Worm (Caenorhabditis elegans): ENCODE data around the gene str-208.

The str-208 gene

ce11 chrV:4918664-4919257 lies 37.9 kb upstream of the str-208 start, which contains the start of gene C02E7.6:
C02E7.6 (plus strand) TSS chrV:4919207.
- peak; percentile 90 for TF ChIP-seq elt-1 (tag; optimal IDR thresholded peaks at IDR 0.05; ENCODE audit: borderline replicate concordance, insufficient read depth)
- TF ChIP-seq sem-2 (GFP tag; optimal IDR thresholded peaks at IDR 0.05): no peak
- no peak for TF ChIP-seq lin-13 (tag; optimal IDR thresholded peaks at IDR 0.05)
- peak; percentile 16 for TF ChIP-seq unc-62 (GFP tag; optimal IDR thresholded peaks at IDR 0.05)
- TF ChIP-seq blmp-1 (tag; optimal IDR thresholded peaks at IDR 0.05): peak; percentile 67
- TF ChIP-seq unc-39 (tag; optimal IDR thresholded peaks at IDR 0.05): no peak
- no peak for TF ChIP-seq unc-120 (tag; optimal IDR thresholded peaks at IDR 0.05; ENCODE audit: poor library complexity, severe bottlenecking)
- no peak for TF ChIP-seq zip-8 (tag; optimal IDR thresholded peaks at IDR 0.05)
- no peak for TF ChIP-seq mls-2 (tag; optimal IDR thresholded peaks at IDR 0.05)
- TF ChIP-seq nhr-237 (tag; optimal IDR thresholded peaks at IDR 0.05): peak; percentile 14
- no peak for TF ChIP-seq ham-2 (GFP tag; optimal IDR thresholded peaks at IDR 0.05)
- TF ChIP-seq tbx-8 (GFP tag; optimal IDR thresholded peaks at IDR 0.05): no peak
- TF ChIP-seq hlh-1 (tag; optimal IDR thresholded peaks at IDR 0.05): no peak
- TF ChIP-seq lsy-2 (tag; optimal IDR thresholded peaks at IDR 0.05): no peak

- TF ChIP-seq bed-3 (GFP tag; optimal IDR thresholded peaks at IDR 0.05): no peak
- no peak for TF ChIP-seq ceh-83 (GFP tag; optimal IDR thresholded peaks at IDR 0.05)
- TF ChIP-seq hlh-1 (tag; optimal IDR thresholded peaks at IDR 0.05): no peak
- TF ChIP-seq ces-1 (GFP tag; optimal IDR thresholded peaks at IDR 0.05): no peak
- no peak for TF ChIP-seq zip-8 (tag; optimal IDR thresholded peaks at IDR 0.05)
- TF ChIP-seq M03D4.4 (tag; optimal IDR thresholded peaks at IDR 0.05): no peak
- no peak for TF ChIP-seq nhr-237 (tag; optimal IDR thresholded peaks at IDR 0.05)
- TF ChIP-seq elt-3 (tag; optimal IDR thresholded peaks at IDR 0.05): no peak
- TF ChIP-seq lsy-2 (tag; optimal IDR thresholded peaks at IDR 0.05): no peak
- TF ChIP-seq mab-5 (tag; optimal IDR thresholded peaks at IDR 0.05): no peak
- TF ChIP-seq lin-32 (GFP tag; optimal IDR thresholded peaks at IDR 0.05): no peak
- no peak for TF ChIP-seq lin-13 (tag; optimal IDR thresholded peaks at IDR 0.05)
- TF ChIP-seq nhr-76 (tag; optimal IDR thresholded peaks at IDR 0.05): no peak
- no peak for TF ChIP-seq ceh-39 (tag; optimal IDR thresholded peaks at IDR 0.05)
- no peak for TF ChIP-seq mep-1 (tag; optimal IDR thresholded peaks at IDR 0.05)
- TF ChIP-seq pha-4 (tag; optimal IDR thresholded peaks at IDR 0.05): no peak
- TF ChIP-seq mls-2 (tag; optimal IDR thresholded peaks at IDR 0.05): no peak
Observed at ce11 chrV:4920690-4921152, 35.9 kb upstream of the str-208 start, which contains the start of the genes C02E7.8 and srh-23. C02E7.8 (minus strand) TSS chrV:4920790. srh-23 (plus strand) TSS chrV:4921102.

DNA sequence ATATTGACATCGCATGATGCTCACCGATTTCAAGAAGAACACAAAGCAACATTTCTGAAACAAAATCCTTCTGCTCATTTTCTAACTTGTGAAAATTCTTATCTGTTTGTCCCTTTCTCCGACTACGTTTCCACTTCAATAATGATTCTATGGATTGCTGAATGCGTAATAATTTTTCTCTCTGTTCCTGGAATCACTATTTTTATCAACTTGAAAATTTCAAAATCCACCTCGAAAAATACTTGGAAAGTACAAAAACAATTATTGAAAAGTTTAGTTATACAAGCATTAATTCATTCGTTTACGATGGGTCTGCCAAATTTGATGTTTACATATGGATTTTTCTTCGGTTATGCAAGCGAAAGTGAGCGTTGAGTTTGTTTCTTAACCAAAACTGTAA lies 34.6 kb upstream of the str-208 start, which contains the start of gene srh-22:
Gene srh-22 (plus strand): TSS at position 301 of the 400 bp plus-strand sequence.
- TF ChIP-seq ham-2 (GFP tag; optimal IDR thresholded peaks at IDR 0.05) (no peak), sem-2 (GFP tag; optimal IDR thresholded peaks at IDR 0.05) (no peak), bed-3 (GFP tag; optimal IDR thresholded peaks at IDR 0.05) (no peak), hlh-1 (tag; optimal IDR thresholded peaks at IDR 0.05) (no peak), sptf-1 (tag; optimal IDR thresholded peaks at IDR 0.05) (no peak), zip-8 (tag; optimal IDR thresholded peaks at IDR 0.05) (no peak), pha-4 (tag; optimal IDR thresholded peaks at IDR 0.05) (no peak), lin-13 (tag; optimal IDR thresholded peaks at IDR 0.05) (no peak), snpc-4 (tag; optimal IDR thresholded peaks at IDR 0.05) (no peak), ceh-83 (GFP tag; optimal IDR thresholded peaks at IDR 0.05) (no peak), ces-1 (GFP tag; optimal IDR thresholded peaks at IDR 0.05) (no peak), unc-39 (tag; optimal IDR thresholded peaks at IDR 0.05) (no peak), elt-1 (tag; optimal IDR thresholded peaks at IDR 0.05; ENCODE audit: borderline replicate concordance, insufficient read depth) (no peak), lin-32 (GFP tag; optimal IDR thresholded peaks at IDR 0.05) (no peak), ztf-11 (tag; optimal IDR thresholded peaks at IDR 0.05) (no peak)

- TF ChIP-seq nhr-28 (tag; optimal IDR thresholded peaks at IDR 0.05): no peak
- no peak for TF ChIP-seq elt-1 (tag; optimal IDR thresholded peaks at IDR 0.05; ENCODE audit: borderline replicate concordance, insufficient read depth)
- no peak for TF ChIP-seq ceh-43 (GFP tag; optimal IDR thresholded peaks at IDR 0.05)
- no peak for TF ChIP-seq ceh-39 (tag; optimal IDR thresholded peaks at IDR 0.05)
Observed at ce11 chrV:4924618-4925017, 32.0 kb upstream of the str-208 start, which contains the start of gene srh-20. srh-20 (plus strand) TSS chrV:4924918.

DNA sequence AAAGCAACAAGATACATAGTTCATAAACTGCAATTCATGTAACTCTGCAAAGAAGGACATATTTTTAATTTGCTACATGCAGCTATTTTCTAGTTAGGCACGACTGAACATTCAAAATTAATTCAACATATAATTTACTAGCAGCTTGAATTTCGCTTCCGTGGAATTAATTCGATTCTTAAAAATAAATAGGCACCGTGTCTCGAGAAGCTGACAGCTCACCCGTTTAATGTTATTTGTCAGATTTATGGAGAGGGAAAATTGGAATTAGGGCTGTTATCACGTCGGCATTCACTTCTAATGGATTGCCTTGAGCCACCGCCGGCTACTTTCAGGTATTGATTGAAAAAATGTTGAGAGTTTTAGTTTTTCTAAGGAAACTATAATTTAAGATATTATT lies 30.3 kb upstream of the str-208 start, which contains the start of gene srh-21:
Gene srh-21 (plus strand): TSS at position 301 of the 400 bp plus-strand sequence.
- TF ChIP-seq tbx-8 (GFP tag; optimal IDR thresholded peaks at IDR 0.05) (no peak), unc-39 (tag; optimal IDR thresholded peaks at IDR 0.05) (no peak), cnd-1 (tag; optimal IDR thresholded peaks at IDR 0.05) (no peak), ceh-39 (tag; optimal IDR thresholded peaks at IDR 0.05) (no peak), ceh-83 (GFP tag; optimal IDR thresholded peaks at IDR 0.05) (no peak), elt-1 (tag; optimal IDR thresholded peaks at IDR 0.05; ENCODE audit: borderline replicate concordance, insufficient read depth) (no peak), elt-3 (tag; optimal IDR thresholded peaks at IDR 0.05) (no peak), zip-8 (tag; optimal IDR thresholded peaks at IDR 0.05) (no peak), nhr-237 (tag; optimal IDR thresholded peaks at IDR 0.05) (no peak), bed-3 (GFP tag; optimal IDR thresholded peaks at IDR 0.05) (no peak), sptf-1 (tag; optimal IDR thresholded peaks at IDR 0.05) (no peak), lin-13 (tag; optimal IDR thresholded peaks at IDR 0.05) (no peak), hlh-1 (tag; optimal IDR thresholded peaks at IDR 0.05) (no peak), ztf-11 (tag; optimal IDR thresholded peaks at IDR 0.05) (no peak), snpc-4 (tag; optimal IDR thresholded peaks at IDR 0.05) (no peak)
